Worm (Caenorhabditis elegans) whole organism, L2 larva: ENCODE results near the gene srh-270.

Source experiments
- lin-13 ChIP-seq: fragments of 150-350 bp; optimal IDR thresholded peaks from 2 replicates; lab custom pipeline; 2014; ENCODE audit warnings: missing biosample characterization, missing genetic modification reagents, missing genetic modification characterization
- ztf-4 ChIP-seq: fragments of 150-350 bp; optimal IDR thresholded peaks from 2 replicates; lab custom pipeline; 2014; ENCODE audit warnings: missing biosample characterization, missing genetic modification characterization

DNA sequence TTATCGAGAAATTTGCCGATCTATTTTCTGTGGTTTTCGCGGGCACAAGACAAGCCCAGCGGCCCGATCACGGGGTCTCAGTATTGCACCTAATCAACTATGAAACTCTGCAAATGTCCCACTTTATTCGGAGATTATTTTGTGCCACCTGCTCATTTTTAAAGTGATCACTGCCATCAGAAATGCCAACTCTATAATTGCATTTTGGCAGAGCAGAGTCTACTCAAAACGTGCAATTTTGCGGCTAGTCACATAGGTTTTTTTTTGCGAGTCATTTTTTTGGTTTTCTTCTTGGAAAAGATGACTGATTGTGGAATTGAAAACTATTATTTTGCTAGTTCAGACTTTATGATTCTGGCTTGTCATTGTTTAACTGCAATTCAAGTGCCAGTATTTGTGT, 3.5 kb upstream of the srh-270 start, which contains the start of gene srh-240:
- no peak for TF ChIP-seq lin-13
- no peak for TF ChIP-seq ztf-4 (tag; lab: Kevin White, UChicago)
